Fruit fly (Drosophila melanogaster): ENCODE results near the gene NPF.

NPF gene

DNA sequence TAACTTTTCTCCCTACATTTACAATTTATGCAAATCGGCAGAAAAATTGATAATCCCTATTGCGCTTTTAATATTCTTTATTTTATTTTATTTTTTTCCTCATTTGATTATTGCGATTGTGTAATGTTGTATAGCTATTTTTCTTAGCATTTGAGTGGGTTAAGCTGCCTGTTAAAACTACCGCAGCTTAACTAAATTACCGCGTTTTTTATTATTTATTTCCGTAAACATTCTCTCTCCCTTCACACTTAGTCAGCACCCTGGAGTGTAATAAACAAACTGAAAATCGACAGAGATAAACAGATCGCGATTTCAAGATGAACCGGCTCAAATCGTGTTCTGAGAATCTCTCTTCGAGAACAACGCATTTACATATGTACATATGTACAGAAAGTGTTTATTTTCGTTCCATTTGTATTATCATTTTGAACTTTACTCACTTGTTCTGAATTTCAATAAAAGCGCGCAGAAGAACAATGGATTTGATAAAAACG, 46.0 kb downstream of the NPF start:
- TF ChIP-seq Hr96 (GFP tag; optimal IDR thresholded peaks at IDR 0.05) (peak; percentile 5), CG11617 (GFP tag; optimal IDR thresholded peaks at IDR 0.05) (no peak), CG5204 (GFP tag; optimal IDR thresholded peaks at IDR 0.05) (no peak), kay (GFP tag; ENCODE audit: borderline replicate concordance) (peak; percentile 92), CG12768 (GFP tag; optimal IDR thresholded peaks at IDR 0.05) (peak; percentile 13), CG14711 (tag; optimal IDR thresholded peaks at IDR 0.05) (no peak), Crg-1 (GFP tag; optimal IDR thresholded peaks at IDR 0.05) (no peak), tj (GFP tag; optimal IDR thresholded peaks at IDR 0.05) (peak; percentile 7), cic (GFP tag; optimal IDR thresholded peaks at IDR 0.05) (peak; percentile 4), bab1 (GFP tag; optimal IDR thresholded peaks at IDR 0.05) (no peak), pad (GFP tag; optimal IDR thresholded peaks at IDR 0.05) (no peak), CG7101 (tag; optimal IDR thresholded peaks at IDR 0.05) (no peak), Clk (GFP tag; optimal IDR thresholded peaks at IDR 0.05) (no peak), CG33017 (tag; optimal IDR thresholded peaks at IDR 0.05) (no peak), ovo (GFP tag; optimal IDR thresholded peaks at IDR 0.05) (no peak)

DNA sequence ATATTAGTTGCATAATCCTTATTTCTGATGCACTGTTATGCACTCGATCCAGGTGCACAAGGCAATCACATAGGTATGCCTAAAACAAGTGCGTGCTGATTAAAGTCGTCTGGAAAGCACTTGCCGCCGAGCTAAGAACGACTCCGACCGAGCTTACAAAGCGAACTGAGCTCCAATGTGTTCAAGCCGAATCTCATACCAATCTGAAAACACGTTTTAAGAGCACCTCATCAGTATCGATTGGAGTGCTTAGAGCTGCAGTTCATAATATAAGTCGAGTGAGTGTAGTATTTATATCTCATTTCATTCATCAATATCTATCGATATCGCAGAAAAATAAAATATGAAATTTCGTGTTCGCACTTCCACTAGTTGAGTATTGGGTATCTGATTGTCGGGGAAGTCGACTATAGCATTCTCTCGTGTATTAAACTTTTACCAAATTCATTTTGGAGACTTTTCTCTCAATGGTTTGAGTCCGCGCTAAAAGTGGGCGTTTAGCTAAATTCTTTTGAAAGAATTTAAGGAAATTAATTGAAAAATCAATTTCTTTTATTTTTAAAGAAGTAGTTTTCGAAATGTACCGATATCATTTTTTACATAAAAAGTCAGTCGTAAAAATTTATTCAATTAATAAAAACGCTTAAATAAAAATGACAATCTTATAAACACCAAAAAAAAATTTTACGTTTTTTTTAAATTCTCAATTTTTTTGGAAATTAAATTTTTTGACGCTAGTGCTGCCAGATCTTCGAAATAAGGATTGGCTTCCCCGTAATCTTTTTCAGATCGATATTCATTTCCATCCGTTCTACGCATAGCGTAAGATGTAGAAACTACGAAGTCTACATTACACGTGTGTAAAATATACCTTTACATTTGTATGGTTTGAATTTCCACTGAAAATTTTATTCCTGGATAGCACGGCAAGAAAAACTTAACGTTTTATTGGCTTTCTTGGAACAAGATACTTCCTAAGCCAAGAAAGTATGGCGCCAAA, 46.8 kb downstream of the NPF start, which contains the start of gene modSP:
Gene modSP, minus strand, starts transcription at position 169 of the 1,000 bp plus-strand sequence.
- peak; percentile 57 for TF ChIP-seq Mnt (GFP tag; optimal IDR thresholded peaks at IDR 0.05)
- TF ChIP-seq bab1 (GFP tag; optimal IDR thresholded peaks at IDR 0.05) = no peak
